Fruit fly (Drosophila melanogaster) whole organism, embryonic: ENCODE results near the gene red.

ENCODE experiments used
- CG10979 ChIP-seq: fragments of 200-800 bp; sonication (Bioruptor generic); optimal IDR thresholded peaks from 2 replicates; lab custom pipeline; 2018; ENCODE audit warnings: missing biosample characterization, mild to moderate bottlenecking, missing genetic modification characterization, moderate library complexity
- CG12744 ChIP-seq: fragments of 200-800 bp; sonication (Bioruptor generic); optimal IDR thresholded peaks from 2 replicates; lab custom pipeline; 2016; ENCODE audit warnings: missing biosample characterization, missing genetic modification characterization
- CG13123 ChIP-seq: fragments of 200-800 bp; sonication (Bioruptor generic); optimal IDR thresholded peaks from 2 replicates; lab custom pipeline; 2016; ENCODE audit warnings: missing biosample characterization, missing genetic modification characterization
- CG14050 ChIP-seq: fragments of 200-800 bp; sonication (Bioruptor generic); IDR thresholded peaks from 3 replicates; pipeline ENCODE4 v1.3.6; 2022; ENCODE audit warnings: missing biosample characterization, missing genetic modification characterization
- CG16779 ChIP-seq: fragments of 200-800 bp; sonication (Bioruptor generic); IDR thresholded peaks from 2 replicates; pipeline ENCODE4 v1.3.6; 2022; ENCODE audit warnings: missing biosample characterization, missing genetic modification characterization
- CG17186 ChIP-seq: fragments of 200-800 bp; sonication (Bioruptor generic); optimal IDR thresholded peaks from 3 replicates; lab custom pipeline; 2017; ENCODE audit warnings: missing biosample characterization, missing genetic modification reagents, missing genetic modification characterization
- CG18011 ChIP-seq: fragments of 200-800 bp; sonication (Bioruptor generic); optimal IDR thresholded peaks from 2 replicates; lab custom pipeline; 2017; ENCODE audit warnings: missing biosample characterization, missing genetic modification characterization, mild to moderate bottlenecking, moderate library complexity, missing genotype
- CG42726 ChIP-seq: fragments of 200-800 bp; sonication (Bioruptor generic); IDR thresholded peaks from 2 replicates; pipeline ENCODE4 v1.3.6; 2022; ENCODE audit warnings: missing biosample characterization, missing genetic modification characterization; ENCODE audit not compliant: partially characterized antibody
- CG4360 ChIP-seq: fragments of 200-800 bp; sonication (Bioruptor generic); IDR thresholded peaks from 2 replicates; pipeline ENCODE4 v1.3.6; 2022; ENCODE audit warnings: missing biosample characterization, missing genetic modification characterization
- CG7987 ChIP-seq: fragments of 200-800 bp; sonication (Bioruptor generic); optimal IDR thresholded peaks from 2 replicates; lab custom pipeline; 2018; ENCODE audit warnings: missing biosample characterization, mild to moderate bottlenecking, missing genetic modification characterization, moderate library complexity
- CG8089 ChIP-seq: fragments of 200-800 bp; sonication (Bioruptor generic); optimal IDR thresholded peaks from 3 replicates; lab custom pipeline; 2016; ENCODE audit warnings: missing biosample characterization, missing genetic modification characterization
- CG8290 ChIP-seq, 3 experiments: fragments of 200-800 bp; sonication (Bioruptor generic); optimal IDR thresholded peaks; 2 replicates each; lab custom pipeline; 2016 to 2019; ENCODE audit warnings: missing biosample characterization in 3 of 3, missing genetic modification characterization in 3 of 3, mild to moderate bottlenecking in 2 of 3, moderate library complexity in 1 of 3
- Dbx ChIP-seq: fragments of 200-800 bp; sonication (Bioruptor generic); IDR thresholded peaks from 3 replicates; pipeline ENCODE4 v1.3.6; 2022; ENCODE audit warnings: missing biosample characterization, missing genetic modification characterization
- Doc3 ChIP-seq: fragments of 200-800 bp; sonication (Bioruptor generic); IDR thresholded peaks from 3 replicates; pipeline ENCODE4 v1.3.6; 2022; ENCODE audit warnings: missing biosample characterization, missing genetic modification characterization; ENCODE audit not compliant: partially characterized antibody
- HHEX ChIP-seq: fragments of 200-800 bp; sonication (Bioruptor generic); optimal IDR thresholded peaks from 3 replicates; lab custom pipeline; 2017; ENCODE audit warnings: missing biosample characterization, mild to moderate bottlenecking, missing genetic modification characterization, missing genetic modification reagents
- Hr51 ChIP-seq, 2 experiments: fragments of 200-800 bp; sonication (Bioruptor generic); optimal IDR thresholded peaks; 2 replicates in 1 of 2; 3 replicates in 1 of 2; lab custom pipeline; 2016 to 2018; ENCODE audit warnings: missing biosample characterization in 2 of 2, missing genetic modification characterization in 2 of 2, mild to moderate bottlenecking in 1 of 2, moderate library complexity in 1 of 2
- Lim3 ChIP-seq: fragments of 200-800 bp; sonication (Bioruptor generic); IDR thresholded peaks from 2 replicates; pipeline ENCODE4 v1.3.6; 2022; ENCODE audit warnings: missing biosample characterization, missing genetic modification characterization
- Mad ChIP-seq: fragments of 200-800 bp; sonication (Bioruptor generic); optimal IDR thresholded peaks from 2 replicates; lab custom pipeline; 2016; ENCODE audit warnings: missing biosample characterization, missing genetic modification characterization
- NFAT ChIP-seq: fragments of 200-800 bp; sonication (Bioruptor generic); IDR thresholded peaks from 2 replicates; pipeline ENCODE4 v1.3.6; 2022; ENCODE audit warnings: missing biosample characterization, missing genetic modification characterization
- Nf-YB ChIP-seq: fragments of 200-800 bp; sonication (Bioruptor generic); optimal IDR thresholded peaks from 3 replicates; lab custom pipeline; 2019; ENCODE audit warnings: missing biosample characterization, mild to moderate bottlenecking, missing genetic modification characterization, moderate library complexity
- ac ChIP-seq: fragments of 200-800 bp; sonication (Bioruptor generic); optimal IDR thresholded peaks from 3 replicates; lab custom pipeline; 2017; ENCODE audit warnings: missing biosample characterization, mild to moderate bottlenecking, missing genetic modification characterization
- amos ChIP-seq: fragments of 200-800 bp; sonication (Bioruptor generic); IDR thresholded peaks from 2 replicates; pipeline ENCODE4 v1.3.6; 2022; ENCODE audit warnings: missing biosample characterization, missing genetic modification characterization; ENCODE audit not compliant: partially characterized antibody
- ase ChIP-seq: fragments of 200-800 bp; sonication (Bioruptor generic); IDR thresholded peaks from 3 replicates; pipeline ENCODE4 v1.3.6; 2022; ENCODE audit warnings: missing biosample characterization, missing genetic modification characterization
- bcd ChIP-seq: fragments of 200-800 bp; sonication (Bioruptor generic); optimal IDR thresholded peaks from 2 replicates; lab custom pipeline; 2017; ENCODE audit warnings: missing biosample characterization, mild to moderate bottlenecking, missing genetic modification characterization
- chif ChIP-seq, 2 experiments: fragments of 200-800 bp; sonication (Bioruptor generic); optimal IDR thresholded peaks; 3 replicates each; lab custom pipeline; 2016; ENCODE audit warnings: missing biosample characterization in 2 of 2, missing genetic modification characterization in 2 of 2
- crc ChIP-seq: fragments of 200-800 bp; sonication (Bioruptor generic); optimal IDR thresholded peaks from 2 replicates; lab custom pipeline; 2016; ENCODE audit warnings: missing biosample characterization, missing genetic modification characterization
- cwo ChIP-seq: fragments of 200-800 bp; sonication (Bioruptor generic); optimal IDR thresholded peaks from 3 replicates; lab custom pipeline; 2017; ENCODE audit warnings: missing biosample characterization, missing genetic modification characterization, mild to moderate bottlenecking, moderate library complexity, missing genetic modification reagents
- eve ChIP-seq, 2 experiments: fragments of >200 bp; optimal IDR thresholded peaks; 2 replicates each; lab custom pipeline; 2017; ENCODE audit warnings: missing biosample characterization in 2 of 2, missing genetic modification characterization in 2 of 2
- fd3F ChIP-seq: fragments of 200-800 bp; sonication (Bioruptor generic); optimal IDR thresholded peaks from 2 replicates; lab custom pipeline; 2018; ENCODE audit warnings: missing biosample characterization, mild to moderate bottlenecking, missing genetic modification characterization, moderate library complexity
- hb ChIP-seq: fragments of 200-800 bp; sonication (Bioruptor generic); IDR thresholded peaks from 3 replicates; pipeline ENCODE4 v1.3.6; 2022; ENCODE audit warnings: missing biosample characterization, missing genetic modification characterization; ENCODE audit not compliant: partially characterized antibody
- her ChIP-seq: fragments of 200-800 bp; sonication (Bioruptor generic); optimal IDR thresholded peaks from 2 replicates; lab custom pipeline; 2016; ENCODE audit warnings: missing biosample characterization, missing genetic modification characterization
- jing ChIP-seq: fragments of 200-800 bp; sonication (Bioruptor generic); optimal IDR thresholded peaks from 2 replicates; lab custom pipeline; 2018; ENCODE audit warnings: missing biosample characterization, mild to moderate bottlenecking, missing genetic modification characterization
- knrl ChIP-seq: fragments of 200-800 bp; sonication (Bioruptor generic); IDR thresholded peaks from 3 replicates; pipeline ENCODE4 v1.3.6; 2022; ENCODE audit warnings: missing biosample characterization, missing genetic modification characterization; ENCODE audit not compliant: partially characterized antibody
- lola ChIP-seq, 3 experiments: fragments of >200 bp in 2 of 3; fragments of 200-800 bp in 1 of 3; sonication (Bioruptor generic) in 1 of 3; optimal IDR thresholded peaks; 2 replicates each; lab custom pipeline; 2017 to 2019; ENCODE audit warnings: missing biosample characterization in 3 of 3, missing genetic modification characterization in 3 of 3, mild to moderate bottlenecking in 1 of 3, moderate library complexity in 1 of 3
- mirr ChIP-seq: fragments of 200-800 bp; sonication (Bioruptor generic); optimal IDR thresholded peaks from 3 replicates; lab custom pipeline; 2018; ENCODE audit warnings: missing biosample characterization, mild to moderate bottlenecking, missing genetic modification characterization
- nom ChIP-seq: fragments of 200-800 bp; sonication (Bioruptor generic); optimal IDR thresholded peaks from 2 replicates; lab custom pipeline; 2017; ENCODE audit warnings: missing biosample characterization, missing genetic modification characterization, mild to moderate bottlenecking, moderate library complexity, missing genetic modification reagents
- run ChIP-seq: fragments of 200-800 bp; sonication (Bioruptor generic); optimal IDR thresholded peaks from 3 replicates; lab custom pipeline; 2018; ENCODE audit warnings: missing biosample characterization, mild to moderate bottlenecking, missing genetic modification characterization
- scrt ChIP-seq: fragments of 200-800 bp; sonication (Bioruptor generic); optimal IDR thresholded peaks from 2 replicates; lab custom pipeline; 2018; ENCODE audit warnings: missing biosample characterization, mild to moderate bottlenecking, missing genetic modification characterization, moderate library complexity
- seq ChIP-seq: fragments of 200-800 bp; sonication (Bioruptor generic); IDR thresholded peaks from 2 replicates; pipeline ENCODE4 v1.3.6; 2022; ENCODE audit warnings: missing biosample characterization, missing genetic modification characterization
- tin ChIP-seq: fragments of 200-800 bp; sonication (Bioruptor generic); optimal IDR thresholded peaks from 3 replicates; lab custom pipeline; 2016; ENCODE audit warnings: missing biosample characterization, missing genetic modification characterization
- vnd ChIP-seq: fragments of 200-800 bp; sonication (Bioruptor generic); IDR thresholded peaks from 3 replicates; pipeline ENCODE4 v1.3.6; 2022; ENCODE audit warnings: missing biosample characterization, missing genetic modification characterization; ENCODE audit not compliant: partially characterized antibody
- wek ChIP-seq: fragments of 200-800 bp; sonication (Bioruptor generic); optimal IDR thresholded peaks from 3 replicates; lab custom pipeline; 2018; ENCODE audit warnings: missing biosample characterization, mild to moderate bottlenecking, missing genetic modification characterization, moderate library complexity
- yki ChIP-seq: fragments of >200 bp; optimal IDR thresholded peaks from 3 replicates; lab custom pipeline; 2018
- z ChIP-seq: fragments of 200-800 bp; sonication (Bioruptor generic); IDR thresholded peaks from 3 replicates; pipeline ENCODE4 v1.3.6; 2022; ENCODE audit warnings: missing biosample characterization, missing genetic modification characterization

Gene red

dm6 chr3R:14285059-14285953 lies 3.6 kb upstream of the red start (continued):
- no peak for TF ChIP-seq nom (GFP tag; lab: Kevin White, UChicago)
- TF ChIP-seq bcd (GFP tag; lab: Kevin White, UChicago) = peak; percentile 18

dm6 chr3R:14286320-14287190 lies 2.3 kb upstream of the red start, which contains the start of gene trx:
TSS of gene trx (minus strand) at chr3R:14286903.
- no peak for TF ChIP-seq CG16779
- no peak for TF ChIP-seq cwo (GFP tag; lab: Kevin White, UChicago)
- no peak for TF ChIP-seq Dbx (GFP tag; lab: Robert Waterston, UW)
- no peak for TF ChIP-seq CG10979 (tag; lab: Kevin White, UChicago)
- TF ChIP-seq vnd (GFP tag; lab: Robert Waterston, UW) = no peak
- peak; percentile 37 for TF ChIP-seq run (tag; lab: Kevin White, UChicago)
- TF ChIP-seq Hr51 (GFP tag; optimal IDR thresholded peaks at IDR 0.05; lab: Kevin White, UChicago) = peak; percentile 8 to 25
- no peak for TF ChIP-seq CG4360
- TF ChIP-seq CG8089 (GFP tag; lab: Kevin White, UChicago) = no peak
- no peak for TF ChIP-seq wek (GFP tag; lab: Kevin White, UChicago)
- no peak for TF ChIP-seq crc (GFP tag; lab: Kevin White, UChicago)
- no peak for TF ChIP-seq amos (GFP tag; lab: Robert Waterston, UW)
- TF ChIP-seq fd3F = no peak
- peak in 2 of 3 experiments; percentile 6 to 18 for TF ChIP-seq lola (GFP tag; optimal IDR thresholded peaks at IDR 0.05; lab: Kevin White, UChicago)
- TF ChIP-seq tin (GFP tag; lab: Kevin White, UChicago) = no peak
- peak; percentile 98 for TF ChIP-seq CG18011
- TF ChIP-seq knrl (GFP tag; lab: Robert Waterston, UW) = no peak
- no peak for TF ChIP-seq CG42726 (GFP tag; lab: Robert Waterston, UW)
- no peak for TF ChIP-seq Lim3
- no peak for TF ChIP-seq eve (GFP tag; optimal IDR thresholded peaks at IDR 0.05; lab: Kevin White, UChicago)
- TF ChIP-seq z (GFP tag; lab: Robert Waterston, UW) = no peak
- TF ChIP-seq CG17186 (GFP tag; lab: Kevin White, UChicago) = peak; percentile 22
- no peak for TF ChIP-seq Nf-YB
- no peak for TF ChIP-seq CG14050 (GFP tag; lab: Robert Waterston, UW)
- peak; percentile 7 for TF ChIP-seq CG12744 (GFP tag; lab: Kevin White, UChicago)
- TF ChIP-seq chif (GFP tag; optimal IDR thresholded peaks at IDR 0.05; lab: Kevin White, UChicago) = peak in 1 of 2 experiments; percentile 32
- no peak for TF ChIP-seq scrt (GFP tag; lab: Kevin White, UChicago)
- no peak for TF ChIP-seq mirr (GFP tag; lab: Kevin White, UChicago)
- peak; percentile 15 for TF ChIP-seq Mad (GFP tag; lab: Kevin White, UChicago)
- no peak for TF ChIP-seq ase
- TF ChIP-seq CG8290 (GFP tag; optimal IDR thresholded peaks at IDR 0.05; lab: Kevin White, UChicago) = peak; percentile 13
- TF ChIP-seq CG8290 (tag; optimal IDR thresholded peaks at IDR 0.05; lab: Kevin White, UChicago) = peak in 1 of 2 experiments; percentile 41
- TF ChIP-seq CG13123 (GFP tag; lab: Kevin White, UChicago) = no peak
- no peak for TF ChIP-seq ac
- no peak for TF ChIP-seq Doc3 (GFP tag; lab: Robert Waterston, UW)
- no peak for TF ChIP-seq CG7987
- TF ChIP-seq seq = no peak
- no peak for TF ChIP-seq HHEX
- TF ChIP-seq NFAT = no peak
- peak; percentile 93 for TF ChIP-seq yki (lab: Kevin White, UChicago)
- TF ChIP-seq jing = no peak
- TF ChIP-seq her = no peak
- no peak for TF ChIP-seq hb (GFP tag; lab: Robert Waterston, UW)
